Fruit fly (Drosophila melanogaster): Measurements from ENCODE around the gene CG42526.

CG42526 gene

dm6 chr3L:9429665-9430607 is 5.3 kb downstream of the CG42526 start, which contains the start of the genes RpS17 and MTF-1 (continued):
- TF ChIP-seq vnd (GFP tag; IDR thresholded peaks at IDR 0.05; ENCODE audit: partially characterized antibody) (no peak), CG1603 (tag; optimal IDR thresholded peaks at IDR 0.05) (peak; percentile 50), dysf (GFP tag; IDR thresholded peaks at IDR 0.05) (0 out of 3 replicates have a peak, but pooled peaks have one; percentile 32), dmrt11E (tag; optimal IDR thresholded peaks at IDR 0.05) (peak; percentile 44), en (GFP tag; optimal IDR thresholded peaks at IDR 0.05) (peak; percentile 5), Bdp1 (GFP tag; optimal IDR thresholded peaks at IDR 0.05) (peak; percentile 23), Eip74EF (GFP tag; optimal IDR thresholded peaks at IDR 0.05) (peak in 1 of 2 experiments; percentile 73), slbo (GFP tag; IDR thresholded peaks at IDR 0.05) (peak; percentile 53), ro (GFP tag; IDR thresholded peaks at IDR 0.05) (no peak), btn (GFP tag; optimal IDR thresholded peaks at IDR 0.05) (no peak), z (GFP tag; IDR thresholded peaks at IDR 0.05) (no peak), CG33557 (GFP tag; optimal IDR thresholded peaks at IDR 0.05) (peak; percentile 39), Ptx1 (GFP tag; IDR thresholded peaks at IDR 0.05) (peak; percentile 33; the same call in 1 of the 2 replicates), Atf6 (GFP tag; IDR thresholded peaks at IDR 0.05) (no peak), Vsx1 (GFP tag; optimal IDR thresholded peaks at IDR 0.05) (peak; percentile 51), CG2875 (GFP tag; optimal IDR thresholded peaks at IDR 0.05) (no peak), Fer3 (tag; optimal IDR thresholded peaks at IDR 0.05) (peak; percentile 24), Usf (GFP tag; optimal IDR thresholded peaks at IDR 0.05) (peak; percentile 1), Abd-B (GFP tag; optimal IDR thresholded peaks at IDR 0.05) (no peak), CG13424 (tag; optimal IDR thresholded peaks at IDR 0.05) (no peak), CG3838 (GFP tag; optimal IDR thresholded peaks at IDR 0.05) (no peak), CG10959 (GFP tag; IDR thresholded peaks at IDR 0.05) (no peak), chn (GFP tag; optimal IDR thresholded peaks at IDR 0.05) (no peak), gsb-n (tag; optimal IDR thresholded peaks at IDR 0.05) (peak; percentile 38), Drgx (GFP tag; IDR thresholded peaks at IDR 0.05) (no peak), CG9817 (tag; optimal IDR thresholded peaks at IDR 0.05) (no peak), CG4617 (GFP tag; optimal IDR thresholded peaks at IDR 0.05; ENCODE audit: borderline replicate concordance) (peak; percentile 60), odd (GFP tag; optimal IDR thresholded peaks at IDR 0.05) (peak; percentile 71), CG11398 (GFP tag; optimal IDR thresholded peaks at IDR 0.05) (peak; percentile 62), unc-4 (GFP tag; IDR thresholded peaks at IDR 0.05; ENCODE audit: partially characterized antibody) (no peak), ci (GFP tag; IDR thresholded peaks at IDR 0.05) (peak; percentile 90), CG10565 (GFP tag; optimal IDR thresholded peaks at IDR 0.05) (no peak), CG9437 (GFP tag; optimal IDR thresholded peaks at IDR 0.05) (peak; percentile 16), klu (GFP tag; IDR thresholded peaks at IDR 0.05) (no peak), Max (GFP tag; optimal IDR thresholded peaks at IDR 0.05) (peak; percentile 26), cg (GFP tag; optimal IDR thresholded peaks at IDR 0.05) (peak; percentile 14), pho (GFP tag; optimal IDR thresholded peaks at IDR 0.05) (no peak), da (GFP tag; optimal IDR thresholded peaks at IDR 0.05) (no peak), zfh1 (GFP tag; IDR thresholded peaks at IDR 0.05) (peak; percentile 68; the same call in 2 of the 3 replicates), ems (GFP tag; optimal IDR thresholded peaks at IDR 0.05) (no peak), CG14860 (GFP tag; IDR thresholded peaks at IDR 0.05; ENCODE audit: partially characterized antibody) (no peak), CG14014 (GFP tag; IDR thresholded peaks at IDR 0.05) (peak; percentile 39; the same call in 1 of the 2 replicates), CG6175 (GFP tag; IDR thresholded peaks at IDR 0.05) (no peak), Xbp1 (GFP tag; optimal IDR thresholded peaks at IDR 0.05) (peak; percentile 41), sob (GFP tag; IDR thresholded peaks at IDR 0.05) (peak; percentile 55; the same call in 1 of the 2 replicates), CG6683 (GFP tag; optimal IDR thresholded peaks at IDR 0.05) (no peak), CG5953 (GFP tag; IDR thresholded peaks at IDR 0.05) (no peak; the same call in 1 of the 2 replicates), pfk (GFP tag; optimal IDR thresholded peaks at IDR 0.05) (peak; percentile 23)
